Fruit fly (Drosophila melanogaster) whole organism, larva: ENCODE results near the gene MTF-1.
A peak's percentile ranks its signal among the peaks of the same experiment; 100 is the strongest.

ENCODE experiments used
- noc ChIP-seq: fragments of 200-800 bp; sonication (Bioruptor generic); optimal IDR thresholded peaks from 3 replicates; lab custom pipeline; 2019; ENCODE audit warnings: missing biosample characterization, mild to moderate bottlenecking, missing genetic modification characterization, moderate library complexity

MTF-1 gene

dm6 chr3L:9400697-9401353, 29.3 kb upstream of the MTF-1 start:
- no peak for TF ChIP-seq noc (tag; lab: Kevin White, UChicago)

DNA sequence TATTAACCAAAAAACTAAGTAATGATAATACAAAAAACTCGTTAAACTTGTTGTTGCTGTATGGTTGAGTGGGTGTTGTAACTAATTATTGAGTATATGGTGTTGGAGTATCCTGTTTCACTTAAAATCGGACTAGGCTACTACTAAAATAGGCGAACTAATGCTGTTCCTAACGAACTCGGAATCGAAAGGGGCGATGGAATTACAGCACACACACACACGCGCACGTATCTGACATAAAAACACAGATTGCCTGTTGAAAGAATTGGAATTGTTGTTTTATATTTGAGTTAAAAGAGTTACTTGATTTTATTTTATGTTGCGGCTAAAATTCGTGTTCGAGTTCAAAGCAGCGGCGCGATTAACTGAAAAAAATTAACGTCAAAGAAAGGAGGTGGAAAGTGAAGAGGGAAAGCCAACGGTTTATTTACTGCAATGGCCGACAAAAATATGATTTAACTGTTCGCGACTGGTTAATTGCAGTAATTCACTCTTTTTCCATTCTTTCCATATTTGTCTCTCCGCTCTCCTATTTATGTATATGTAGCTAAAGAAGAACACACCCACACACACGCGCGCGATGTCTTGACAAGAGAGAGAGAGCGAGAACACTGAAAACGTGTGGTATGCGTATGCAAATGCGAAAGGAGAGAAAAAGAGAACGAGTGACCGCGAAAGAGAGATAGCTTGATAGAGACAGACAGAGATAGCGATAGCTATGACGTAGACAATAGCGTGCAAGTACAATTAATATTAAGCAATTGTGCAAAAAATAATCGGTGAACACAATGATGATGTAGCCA, 28.6 kb upstream of the MTF-1 start:
- TF ChIP-seq noc (tag; lab: Kevin White, UChicago): no peak

dm6 chr3L:9402157-9402890, 27.8 kb upstream of the MTF-1 start, which contains the start of gene eIF4E1:
Gene eIF4E1, minus strand, starts transcription at chr3L:9402460.
- TF ChIP-seq noc (tag; lab: Kevin White, UChicago): no peak

- no peak for TF ChIP-seq noc (tag; lab: Kevin White, UChicago)
Observed at dm6 chr3L:9404497-9404896, 25.6 kb upstream of the MTF-1 start, which contains the start of gene Cpr67B. Gene Cpr67B, plus strand, starts transcription at chr3L:9404797.

DNA sequence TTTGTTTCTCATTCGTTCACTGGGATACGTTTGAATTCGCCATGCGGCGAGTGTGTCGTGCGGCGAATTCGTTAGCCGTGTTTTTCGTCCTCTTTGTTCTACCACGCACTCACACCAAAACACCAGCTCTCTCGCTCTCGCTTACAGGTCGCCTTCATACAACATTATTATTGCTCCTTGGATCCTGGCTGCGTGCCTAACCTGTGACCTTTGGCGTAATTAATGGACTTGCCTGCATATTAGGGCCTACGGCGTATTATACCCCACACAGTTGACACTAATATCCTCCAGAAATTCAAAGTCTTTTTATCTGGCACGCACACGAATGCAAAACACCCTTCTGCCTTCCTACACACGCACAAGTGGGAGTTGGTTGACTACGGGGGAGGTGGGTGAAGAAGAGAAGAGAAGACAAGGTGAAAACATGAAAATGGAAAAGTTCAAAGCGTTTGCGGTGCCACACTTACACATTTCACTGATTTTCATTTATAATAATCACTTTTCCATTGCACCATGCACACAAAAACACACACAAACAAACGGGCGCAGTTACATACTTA, 20.0 kb upstream of the MTF-1 start:
- no peak for TF ChIP-seq noc (tag; lab: Kevin White, UChicago)

DNA sequence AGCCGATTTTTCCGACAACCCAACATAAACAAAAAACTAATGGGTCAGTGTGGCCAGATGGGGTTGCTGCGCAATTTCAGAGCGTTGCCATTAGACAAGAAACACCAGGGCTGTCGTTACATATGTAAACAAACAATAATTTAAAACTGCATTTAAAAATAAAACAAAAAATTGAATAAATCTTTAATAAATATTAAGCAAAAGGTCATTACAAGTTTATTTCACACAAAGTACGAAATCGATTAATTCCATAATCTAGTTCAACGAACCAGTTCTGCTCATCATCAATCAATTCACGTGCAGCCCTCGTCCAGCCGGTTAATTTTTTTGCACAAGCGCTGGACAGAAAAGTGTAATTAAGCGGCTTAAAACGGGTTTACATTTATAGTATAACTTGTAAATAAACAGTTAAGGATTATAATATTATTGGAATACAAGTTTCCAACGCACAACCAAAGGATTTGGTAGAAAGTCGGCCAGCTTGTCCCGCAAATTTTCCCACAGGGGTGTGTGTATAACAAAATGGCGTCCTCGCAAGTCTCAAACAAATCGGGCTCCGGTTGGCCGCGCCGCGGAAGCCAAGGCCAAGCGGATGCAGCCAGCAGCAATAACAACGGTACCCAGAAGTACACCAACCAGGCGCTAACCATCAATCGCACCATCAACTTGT, 19.2 kb upstream of the MTF-1 start, which contains the start of the genes CG4022 and Cpsf5:
CG4022 (minus strand) TSS at position 79 of the 670 bp plus-strand sequence.
Cpsf5 (plus strand) TSS at position 285 of the 670 bp plus-strand sequence.
- TF ChIP-seq noc (tag; lab: Kevin White, UChicago): peak; percentile 82

DNA sequence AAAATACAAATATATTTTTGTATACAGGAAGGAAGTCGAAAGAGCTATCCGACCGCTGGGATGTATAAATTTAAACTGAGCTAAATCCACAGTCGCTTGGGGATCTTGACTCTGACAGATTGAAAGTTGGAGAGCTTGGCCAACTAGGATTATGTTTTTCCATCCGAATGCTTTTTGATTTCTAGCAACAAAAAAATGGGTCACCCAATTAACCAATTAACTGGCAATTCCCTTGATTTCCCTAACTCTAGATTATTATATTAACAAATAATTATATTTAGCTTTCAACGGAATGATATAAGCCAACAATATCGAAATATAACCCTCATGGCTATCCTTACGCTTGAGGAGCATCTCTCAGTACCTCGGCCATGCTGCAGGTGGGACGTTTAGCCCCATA, 12.8 kb upstream of the MTF-1 start, which contains the start of gene CG3982:
CG3982 (minus strand) TSS at position 101 of the 400 bp plus-strand sequence.
- TF ChIP-seq noc (tag; lab: Kevin White, UChicago): no peak

DNA sequence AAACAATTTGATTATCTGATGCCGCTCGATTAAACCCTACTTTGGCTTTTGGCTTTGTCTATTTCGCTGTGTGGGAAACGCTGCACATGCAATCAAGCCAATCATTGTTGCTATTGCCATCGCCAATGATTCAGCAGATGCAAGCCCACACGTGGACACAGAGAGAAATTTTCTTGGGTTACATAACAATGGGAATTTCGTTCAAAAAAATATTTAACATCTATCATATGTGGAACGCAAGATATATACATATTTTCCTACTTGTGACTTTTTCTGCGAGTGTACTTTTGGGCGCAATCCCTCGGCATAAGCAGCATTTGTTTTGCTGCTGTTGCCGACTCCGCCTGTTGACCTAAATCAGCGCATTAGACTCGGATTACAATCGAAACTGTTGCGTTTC, 10.8 kb upstream of the MTF-1 start:
- TF ChIP-seq noc (tag; lab: Kevin White, UChicago): no peak

DNA sequence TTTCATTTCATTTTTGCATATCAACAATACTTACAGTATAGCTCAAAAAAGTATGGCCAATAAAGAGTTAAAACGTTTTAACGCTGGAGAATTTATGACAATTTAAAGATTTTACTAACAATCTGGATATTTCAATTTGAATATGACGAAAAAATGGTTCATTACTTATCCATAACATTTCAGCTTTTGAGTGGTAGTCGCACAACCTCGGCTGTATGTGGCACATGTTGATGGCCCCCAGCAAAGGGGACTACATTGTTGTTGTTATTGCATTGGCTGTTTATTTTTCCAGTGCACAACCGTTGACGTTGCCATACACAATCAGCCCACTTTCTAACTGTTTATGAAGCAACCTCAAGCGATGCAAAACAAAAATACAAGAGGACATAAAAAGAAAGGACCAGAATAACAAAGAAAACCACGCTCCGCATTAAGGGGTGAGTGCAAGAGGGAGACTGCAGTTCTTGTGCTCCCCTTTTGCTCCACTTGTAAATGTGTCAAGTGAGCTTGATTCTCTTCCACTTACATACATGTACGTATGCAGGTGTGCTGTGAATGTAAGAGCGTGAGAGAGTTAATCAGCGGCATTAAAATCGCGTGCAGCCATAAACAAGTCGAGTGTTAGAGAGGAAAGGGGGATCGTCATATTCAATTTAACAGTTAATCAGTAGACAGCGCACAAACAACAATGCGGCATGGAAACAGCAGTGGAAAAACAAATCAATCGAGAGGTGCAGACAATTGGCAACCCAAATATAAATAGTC, 9.9 kb upstream of the MTF-1 start:
- peak; percentile 26 for TF ChIP-seq noc (tag; lab: Kevin White, UChicago)

DNA sequence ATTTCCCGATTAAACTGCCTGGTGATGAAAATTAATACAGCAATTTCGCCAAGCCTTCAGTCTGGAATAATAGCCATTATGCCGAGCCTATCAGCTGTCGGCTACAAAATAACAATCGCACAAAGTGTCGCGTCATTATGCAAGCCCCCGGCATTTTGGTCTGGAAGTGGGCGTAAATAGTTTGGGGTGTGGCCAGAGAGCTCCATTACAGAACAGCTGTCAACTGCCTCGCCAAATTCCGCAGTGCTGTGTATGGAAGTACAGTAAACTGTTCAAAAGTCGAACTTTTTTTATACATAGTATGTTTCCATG, 9.3 kb upstream of the MTF-1 start:
- no peak for TF ChIP-seq noc (tag; lab: Kevin White, UChicago)

DNA sequence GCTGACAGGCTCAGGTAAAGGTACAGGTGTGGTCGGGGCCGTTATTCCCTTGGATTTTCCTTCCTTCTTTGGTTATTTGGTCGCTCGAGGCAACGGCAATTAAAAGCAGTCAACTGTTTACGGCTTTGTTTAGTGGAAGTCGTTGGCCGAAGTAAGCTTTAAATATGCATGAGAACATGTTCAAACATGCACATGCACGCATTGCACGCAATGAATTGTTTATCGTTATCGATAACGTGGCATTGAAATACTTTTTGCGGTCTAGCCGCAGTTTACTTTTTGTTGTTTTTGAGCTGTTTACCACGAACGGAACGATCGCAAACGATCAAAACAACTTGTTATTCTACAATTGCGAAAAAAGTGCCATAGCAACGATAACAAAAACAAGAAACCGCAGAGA, 8.5 kb upstream of the MTF-1 start:
- no peak for TF ChIP-seq noc (tag; lab: Kevin White, UChicago)

- TF ChIP-seq noc (tag; lab: Kevin White, UChicago): peak; percentile 15
Observed at dm6 chr3L:9422135-9422534, 8.0 kb upstream of the MTF-1 start.

dm6 chr3L:9422636-9423419, 7.3 kb upstream of the MTF-1 start, which contains the start of gene aay:
Gene aay, plus strand, starts transcription at chr3L:9423253.
- TF ChIP-seq noc (tag; lab: Kevin White, UChicago): peak; percentile 97
